Fruit fly (Drosophila melanogaster) whole organism, pupa: ENCODE measurements around the gene Tailor.

Experiments
- CG10348 ChIP-seq: fragments of 200-800 bp; sonication (Bioruptor generic); IDR thresholded peaks from 2 replicates; pipeline ENCODE4 v1.3.6; 2022; ENCODE audit warnings: missing biosample characterization, missing genetic modification characterization
- CG14655 ChIP-seq: fragments of 200-800 bp; sonication (Bioruptor generic); optimal IDR thresholded peaks from 3 replicates; lab custom pipeline; 2017; ENCODE audit warnings: mild to moderate bottlenecking, missing biosample characterization, missing genetic modification reagents, missing genetic modification characterization
- CG17806 ChIP-seq: fragments of 200-800 bp; sonication (Bioruptor generic); optimal IDR thresholded peaks from 2 replicates; lab custom pipeline; 2018; ENCODE audit warnings: missing biosample characterization, mild to moderate bottlenecking, missing genetic modification characterization, moderate library complexity
- CG32121 ChIP-seq: fragments of 200-800 bp; sonication (Bioruptor generic); IDR thresholded peaks from 2 replicates; pipeline ENCODE4 v1.3.6; 2022; ENCODE audit warnings: missing biosample characterization, missing genetic modification characterization
- CG4496 ChIP-seq: fragments of 200-800 bp; sonication (Bioruptor generic); IDR thresholded peaks from 3 replicates; pipeline ENCODE4 v1.3.6; 2022; ENCODE audit warnings: missing biosample characterization, missing genetic modification characterization
- CG8159 ChIP-seq: fragments of 200-800 bp; sonication (Bioruptor generic); optimal IDR thresholded peaks from 3 replicates; lab custom pipeline; 2018; ENCODE audit warnings: missing biosample characterization, mild to moderate bottlenecking, missing genetic modification characterization, moderate library complexity
- CG8301 ChIP-seq: fragments of 200-800 bp; sonication (Bioruptor generic); optimal IDR thresholded peaks from 2 replicates; lab custom pipeline; 2018; ENCODE audit warnings: missing biosample characterization, mild to moderate bottlenecking, missing genetic modification characterization
- D1 ChIP-seq: fragments of 200-800 bp; sonication (Bioruptor generic); optimal IDR thresholded peaks from 2 replicates; lab custom pipeline; 2018; ENCODE audit warnings: missing biosample characterization, mild to moderate bottlenecking, missing genetic modification characterization, moderate library complexity
- EcR ChIP-seq: fragments of 200-800 bp; sonication (Bioruptor generic); optimal IDR thresholded peaks from 3 replicates; lab custom pipeline; 2019; ENCODE audit warnings: missing biosample characterization, missing genetic modification characterization, mild to moderate bottlenecking, moderate library complexity, missing genetic modification reagents
- Pif1B ChIP-seq: fragments of 200-800 bp; sonication (Bioruptor generic); optimal IDR thresholded peaks from 3 replicates; lab custom pipeline; 2016; ENCODE audit warnings: missing biosample characterization, missing genetic modification characterization
- Snoo ChIP-seq: fragments of 200-800 bp; sonication (Bioruptor generic); optimal IDR thresholded peaks from 3 replicates; lab custom pipeline; 2017; ENCODE audit warnings: missing biosample characterization, mild to moderate bottlenecking, missing genetic modification characterization, inconsistent platforms
- gl ChIP-seq: fragments of 200-800 bp; sonication (Bioruptor generic); optimal IDR thresholded peaks from 2 replicates; lab custom pipeline; 2018; ENCODE audit warnings: missing biosample characterization, mild to moderate bottlenecking, missing genetic modification characterization

DNA sequence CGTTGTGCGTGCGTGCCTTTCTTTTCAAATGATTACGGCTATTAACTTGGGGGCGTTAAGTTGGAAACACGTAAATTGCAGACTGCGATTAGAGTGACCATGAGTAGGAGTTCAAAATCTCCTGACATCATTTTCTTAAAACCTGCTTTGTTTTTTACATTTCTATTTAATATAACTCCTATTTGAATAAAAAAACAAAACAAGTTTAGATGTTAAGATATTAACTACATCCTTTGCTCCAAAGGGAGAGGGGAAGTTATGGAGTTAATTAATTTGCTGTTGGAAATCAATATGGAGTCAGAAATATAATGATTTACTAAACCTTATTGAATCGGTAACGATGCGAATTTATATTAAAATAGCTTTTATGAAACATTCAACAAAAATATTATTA, at the start of gene Tailor:
- TF ChIP-seq EcR (GFP tag; lab: Kevin White, UChicago) (no peak), CG8301 (tag; lab: Kevin White, UChicago) (no peak), D1 (tag; lab: Kevin White, UChicago) (no peak), CG8159 (tag; lab: Kevin White, UChicago) (no peak), CG32121 (GFP tag; lab: Robert Waterston, UW) (no peak), gl (no peak), Pif1B (GFP tag; lab: Kevin White, UChicago) (no peak), CG10348 (GFP tag; lab: Robert Waterston, UW) (no peak), CG14655 (GFP tag; lab: Kevin White, UChicago) (no peak), CG17806 (tag; lab: Kevin White, UChicago) (no peak), CG4496 (GFP tag; lab: Robert Waterston, UW) (no peak), Snoo (tag; lab: Kevin White, UChicago) (no peak)
